Fruit fly (Drosophila melanogaster) whole organism, embryonic: ENCODE data around the gene CG1764.

Experiments
- B-H1 ChIP-seq: fragments of 200-800 bp; sonication (Bioruptor generic); IDR thresholded peaks from 3 replicates; pipeline ENCODE4 v1.3.6; 2022; ENCODE audit warnings: missing biosample characterization, missing genetic modification characterization
- CG10209 ChIP-seq: fragments of 200-800 bp; sonication (Bioruptor generic); optimal IDR thresholded peaks from 3 replicates; lab custom pipeline; 2017; ENCODE audit warnings: missing biosample characterization, mild to moderate bottlenecking, missing genetic modification characterization, missing genetic modification reagents
- CG10274 ChIP-seq: fragments of 200-800 bp; sonication (Bioruptor generic); optimal IDR thresholded peaks from 3 replicates; lab custom pipeline; 2017; ENCODE audit warnings: missing biosample characterization, mild to moderate bottlenecking, missing genetic modification characterization
- CG10431 ChIP-seq: fragments of 200-800 bp; sonication (Bioruptor generic); optimal IDR thresholded peaks from 3 replicates; lab custom pipeline; 2018; ENCODE audit warnings: missing biosample characterization, mild to moderate bottlenecking, missing genetic modification characterization
- CG10979 ChIP-seq: fragments of 200-800 bp; sonication (Bioruptor generic); optimal IDR thresholded peaks from 2 replicates; lab custom pipeline; 2018; ENCODE audit warnings: missing biosample characterization, mild to moderate bottlenecking, missing genetic modification characterization, moderate library complexity
- CG11247 ChIP-seq: fragments of 200-800 bp; sonication (Bioruptor generic); IDR thresholded peaks from 2 replicates; pipeline ENCODE4 v1.3.6; 2022; ENCODE audit warnings: missing biosample characterization, missing genetic modification characterization
- CG11560 ChIP-seq: fragments of 200-800 bp; sonication (Bioruptor generic); IDR thresholded peaks from 3 replicates; pipeline ENCODE4 v1.3.6; 2022; ENCODE audit warnings: missing biosample characterization, missing genetic modification characterization
- CG16779 ChIP-seq: fragments of 200-800 bp; sonication (Bioruptor generic); IDR thresholded peaks from 2 replicates; pipeline ENCODE4 v1.3.6; 2022; ENCODE audit warnings: missing biosample characterization, missing genetic modification characterization
- CG16813 ChIP-seq: fragments of 200-800 bp; sonication (Bioruptor generic); IDR thresholded peaks from 3 replicates; pipeline ENCODE4 v1.3.6; 2022; ENCODE audit warnings: missing biosample characterization, missing genetic modification characterization; ENCODE audit not compliant: partially characterized antibody
- CG18619 ChIP-seq: fragments of 200-800 bp; sonication (Bioruptor generic); optimal IDR thresholded peaks from 3 replicates; lab custom pipeline; 2017; ENCODE audit warnings: missing biosample characterization, mild to moderate bottlenecking, missing genetic modification characterization
- CG18764 ChIP-seq: fragments of 200-800 bp; sonication (Bioruptor generic); optimal IDR thresholded peaks from 3 replicates; lab custom pipeline; 2016; ENCODE audit warnings: missing biosample characterization, missing genetic modification characterization
- CG2116 ChIP-seq: fragments of 200-800 bp; sonication (Bioruptor generic); optimal IDR thresholded peaks from 3 replicates; lab custom pipeline; 2018; ENCODE audit warnings: missing biosample characterization, mild to moderate bottlenecking, missing genetic modification characterization
- CG2120 ChIP-seq: fragments of 200-800 bp; sonication (Bioruptor generic); optimal IDR thresholded peaks from 3 replicates; lab custom pipeline; 2016; ENCODE audit warnings: missing biosample characterization, missing genetic modification characterization
- CG2712 ChIP-seq: fragments of 200-800 bp; optimal IDR thresholded peaks from 3 replicates; lab custom pipeline; 2019; ENCODE audit warnings: missing biosample characterization, mild to moderate bottlenecking, missing genetic modification characterization, moderate library complexity
- CG30403 ChIP-seq: fragments of 200-800 bp; sonication (Bioruptor generic); optimal IDR thresholded peaks from 3 replicates; lab custom pipeline; 2016; ENCODE audit warnings: missing biosample characterization, missing genetic modification characterization
- CG4328 ChIP-seq: fragments of 200-800 bp; sonication (Bioruptor generic); optimal IDR thresholded peaks from 3 replicates; lab custom pipeline; 2017; ENCODE audit warnings: missing biosample characterization, missing genetic modification reagents, missing genetic modification characterization
- CG43689 ChIP-seq: fragments of 200-800 bp; sonication (Bioruptor generic); IDR thresholded peaks from 2 replicates; pipeline ENCODE4 v1.3.6; 2022; ENCODE audit warnings: missing biosample characterization, missing genetic modification characterization
- CG8281 ChIP-seq: fragments of 200-800 bp; sonication (Bioruptor generic); optimal IDR thresholded peaks from 2 replicates; lab custom pipeline; 2018; ENCODE audit warnings: missing biosample characterization, mild to moderate bottlenecking, missing genetic modification characterization, moderate library complexity
- CG8924 ChIP-seq: fragments of 200-800 bp; optimal IDR thresholded peaks from 3 replicates; lab custom pipeline; 2019; ENCODE audit warnings: missing biosample characterization, mild to moderate bottlenecking, missing genetic modification characterization, moderate library complexity
- CTCF ChIP-seq: fragments of 200-800 bp; sonication (Bioruptor generic); optimal IDR thresholded peaks from 2 replicates; lab custom pipeline; 2017; ENCODE audit warnings: missing biosample characterization, mild to moderate bottlenecking, missing genetic modification characterization, moderate library complexity
- Dip2 ChIP-seq: fragments of 200-800 bp; sonication (Bioruptor generic); IDR thresholded peaks from 2 replicates; pipeline ENCODE4 v1.3.6; 2022; ENCODE audit warnings: missing biosample characterization, missing genetic modification characterization
- Dll ChIP-seq: fragments of 200-800 bp; sonication (Bioruptor generic); IDR thresholded peaks from 4 replicates; pipeline ENCODE4 v1.3.6; 2022; ENCODE audit warnings: missing biosample characterization, missing genetic modification characterization; ENCODE audit not compliant: partially characterized antibody
- Eip74EF ChIP-seq, 2 experiments: fragments of 200-800 bp in 1 of 2; fragments of >200 bp in 1 of 2; sonication (Bioruptor generic) in 1 of 2; optimal IDR thresholded peaks; 2 replicates each; lab custom pipeline; 2017 to 2019; ENCODE audit warnings: missing biosample characterization in 2 of 2, missing genetic modification characterization in 2 of 2, mild to moderate bottlenecking in 1 of 2, moderate library complexity in 1 of 2
- Elba2 ChIP-seq: fragments of 200-800 bp; sonication (Bioruptor generic); optimal IDR thresholded peaks from 3 replicates; lab custom pipeline; 2016; ENCODE audit warnings: missing biosample characterization, missing genetic modification characterization
- GATAe ChIP-seq: fragments of 200-800 bp; sonication (Bioruptor generic); conservative IDR thresholded peaks from 2 replicates; pipeline ENCODE4 v1.3.6; 2022; ENCODE audit warnings: missing biosample characterization, missing genetic modification characterization
- Lim3 ChIP-seq: fragments of 200-800 bp; sonication (Bioruptor generic); IDR thresholded peaks from 2 replicates; pipeline ENCODE4 v1.3.6; 2022; ENCODE audit warnings: missing biosample characterization, missing genetic modification characterization
- Meics ChIP-seq: fragments of 200-800 bp; sonication (Bioruptor generic); optimal IDR thresholded peaks from 2 replicates; lab custom pipeline; 2017; ENCODE audit warnings: missing biosample characterization, mild to moderate bottlenecking, missing genetic modification characterization
- NC2β ChIP-seq: fragments of 200-800 bp; sonication (Bioruptor generic); optimal IDR thresholded peaks from 2 replicates; lab custom pipeline; 2016; ENCODE audit warnings: missing biosample characterization, missing genetic modification characterization
- Sox100B ChIP-seq: fragments of 200-800 bp; sonication (Bioruptor generic); optimal IDR thresholded peaks from 3 replicates; lab custom pipeline; 2018; ENCODE audit warnings: missing biosample characterization, mild to moderate bottlenecking, missing genetic modification characterization
- Sry-β ChIP-seq: fragments of 200-800 bp; sonication (Bioruptor generic); optimal IDR thresholded peaks from 2 replicates; lab custom pipeline; 2018; ENCODE audit warnings: missing biosample characterization, mild to moderate bottlenecking, missing genetic modification characterization, moderate library complexity
- Ssrp ChIP-seq: fragments of 200-800 bp; sonication (Bioruptor generic); optimal IDR thresholded peaks from 2 replicates; lab custom pipeline; 2018; ENCODE audit warnings: missing biosample characterization, mild to moderate bottlenecking, missing genetic modification characterization, moderate library complexity
- ara ChIP-seq: fragments of 200-800 bp; sonication (Bioruptor generic); IDR thresholded peaks from 2 replicates; pipeline ENCODE4 v1.3.6; 2022; ENCODE audit warnings: missing biosample characterization, missing genetic modification characterization
- bsh ChIP-seq, 2 experiments: fragments of 200-800 bp; sonication (Bioruptor generic); optimal IDR thresholded peaks; 2 replicates each; lab custom pipeline; 2017 to 2018; ENCODE audit warnings: mild to moderate bottlenecking in 2 of 2, missing biosample characterization in 2 of 2, missing genetic modification characterization in 2 of 2, moderate library complexity in 1 of 2
- chn ChIP-seq: fragments of 200-800 bp; sonication (Bioruptor generic); optimal IDR thresholded peaks from 2 replicates; lab custom pipeline; 2016; ENCODE audit warnings: missing biosample characterization, missing genetic modification characterization
- dmrt11E ChIP-seq: fragments of 200-800 bp; sonication (Bioruptor generic); optimal IDR thresholded peaks from 3 replicates; lab custom pipeline; 2018; ENCODE audit warnings: missing biosample characterization, mild to moderate bottlenecking, missing genetic modification characterization, moderate library complexity
- esg ChIP-seq: fragments of 200-800 bp; sonication (Bioruptor generic); conservative IDR thresholded peaks from 2 replicates; pipeline ENCODE4 v1.3.6; 2022; ENCODE audit warnings: missing biosample characterization, missing genetic modification characterization
- eve ChIP-seq, 2 experiments: fragments of >200 bp; optimal IDR thresholded peaks; 2 replicates each; lab custom pipeline; 2017; ENCODE audit warnings: missing biosample characterization in 2 of 2, missing genetic modification characterization in 2 of 2
- gfzf ChIP-seq: fragments of 200-800 bp; sonication (Bioruptor generic); optimal IDR thresholded peaks from 2 replicates; lab custom pipeline; 2016; ENCODE audit warnings: missing biosample characterization, mild to moderate bottlenecking, missing genetic modification characterization, moderate library complexity
- kni ChIP-seq: fragments of 200-800 bp; sonication (Bioruptor generic); optimal IDR thresholded peaks from 3 replicates; lab custom pipeline; 2017; ENCODE audit warnings: mild to moderate bottlenecking, missing biosample characterization, missing genetic modification reagents, missing genetic modification characterization
- nerfin-2 ChIP-seq: fragments of 200-800 bp; sonication (Bioruptor generic); IDR thresholded peaks from 2 replicates; pipeline ENCODE4 v1.3.6; 2022; ENCODE audit warnings: missing biosample characterization, missing genetic modification characterization; ENCODE audit not compliant: partially characterized antibody
- oc ChIP-seq: fragments of 200-800 bp; sonication (Bioruptor generic); optimal IDR thresholded peaks from 2 replicates; lab custom pipeline; 2018; ENCODE audit warnings: missing biosample characterization, mild to moderate bottlenecking, missing genetic modification characterization, moderate library complexity
- otp ChIP-seq: fragments of 200-800 bp; sonication (Bioruptor generic); IDR thresholded peaks from 3 replicates; pipeline ENCODE4, ENCODE4 v1.3.6; 2022; ENCODE audit warnings: missing biosample characterization, missing genetic modification characterization
- pan ChIP-seq, 4 experiments: fragments of >200 bp in 3 of 4; fragments of 200-800 bp in 1 of 4; sonication (Bioruptor generic) in 1 of 4; optimal IDR thresholded peaks in 3 of 4; IDR thresholded peaks in 1 of 4; 2 replicates each; pipeline versions ENCODE4 v1.3.6 to Lab custom; 2017 to 2022; ENCODE audit warnings: missing biosample characterization in 2 of 4, missing genetic modification characterization in 2 of 4, mixed read lengths in 1 of 4
- pzg ChIP-seq: fragments of 200-800 bp; sonication (Bioruptor generic); optimal IDR thresholded peaks from 3 replicates; lab custom pipeline; 2018; ENCODE audit warnings: missing biosample characterization, mild to moderate bottlenecking, missing genetic modification characterization, moderate library complexity
- run ChIP-seq: fragments of 200-800 bp; sonication (Bioruptor generic); optimal IDR thresholded peaks from 3 replicates; lab custom pipeline; 2018; ENCODE audit warnings: missing biosample characterization, mild to moderate bottlenecking, missing genetic modification characterization
- shn ChIP-seq: fragments of 200-800 bp; sonication (Bioruptor generic); optimal IDR thresholded peaks from 3 replicates; lab custom pipeline; 2016; ENCODE audit warnings: missing biosample characterization, missing genetic modification characterization
- slbo ChIP-seq: fragments of 200-800 bp; sonication (Bioruptor generic); IDR thresholded peaks from 2 replicates; pipeline ENCODE4 v1.3.6; 2022; ENCODE audit warnings: missing biosample characterization, missing genetic modification characterization
- sna ChIP-seq: fragments of 200-800 bp; sonication (Bioruptor generic); IDR thresholded peaks from 2 replicates; pipeline ENCODE4 v1.3.6; 2022; ENCODE audit warnings: missing biosample characterization, missing genetic modification characterization; ENCODE audit not compliant: partially characterized antibody
- sob ChIP-seq: fragments of 200-800 bp; sonication (Bioruptor generic); IDR thresholded peaks from 2 replicates; pipeline ENCODE4 v1.3.6; 2022; ENCODE audit warnings: missing biosample characterization, missing genetic modification characterization
- tin ChIP-seq: fragments of 200-800 bp; sonication (Bioruptor generic); optimal IDR thresholded peaks from 3 replicates; lab custom pipeline; 2016; ENCODE audit warnings: missing biosample characterization, missing genetic modification characterization
- yki ChIP-seq: fragments of >200 bp; optimal IDR thresholded peaks from 3 replicates; lab custom pipeline; 2018

CG1764 gene

dm6 chrX:13307189-13307588 is 5.0 kb upstream of the CG1764 start (continued):
- peak; percentile 16 for TF ChIP-seq dmrt11E (tag; lab: Kevin White, UChicago)
- TF ChIP-seq CG11247 (GFP tag; lab: Robert Waterston, UW), result no peak
- TF ChIP-seq esg (GFP tag; lab: Robert Waterston, UW), result peak; percentile 27; the same call in 1 of the 2 replicates
- TF ChIP-seq CG16779 (GFP tag; lab: Robert Waterston, UW), result no peak
- TF ChIP-seq Lim3 (GFP tag; lab: Robert Waterston, UW), result no peak
- no peak for TF ChIP-seq CG8281
- no peak for TF ChIP-seq oc (tag; lab: Kevin White, UChicago)
- TF ChIP-seq eve (GFP tag; optimal IDR thresholded peaks at IDR 0.05; lab: Kevin White, UChicago), result no peak
- TF ChIP-seq CG11560 (tag; lab: Robert Waterston, UW), result no peak
- no peak for TF ChIP-seq CG10431 (GFP tag; lab: Kevin White, UChicago)
- TF ChIP-seq CG2120 (GFP tag; lab: Kevin White, UChicago), result peak; percentile 44
- TF ChIP-seq CG16813 (GFP tag; lab: Robert Waterston, UW), result no peak
- TF ChIP-seq Ssrp (tag; lab: Kevin White, UChicago), result peak; percentile 55
- TF ChIP-seq Dll (GFP tag; lab: Robert Waterston, UW), result no peak
- no peak for TF ChIP-seq shn
- TF ChIP-seq sna, result no peak
- TF ChIP-seq nerfin-2 (GFP tag; lab: Robert Waterston, UW), result no peak
- no peak for TF ChIP-seq kni (GFP tag; lab: Kevin White, UChicago)
- TF ChIP-seq slbo (GFP tag; lab: Robert Waterston, UW), result peak; percentile 24; the same call in 1 of the 2 replicates
- TF ChIP-seq B-H1 (GFP tag; lab: Robert Waterston, UW), result no peak
- TF ChIP-seq run (tag; lab: Kevin White, UChicago), result no peak
- no peak for TF ChIP-seq otp (GFP tag; lab: Robert Waterston, UW)
- TF ChIP-seq chn, result no peak
- no peak for TF ChIP-seq Elba2 (GFP tag; lab: Kevin White, UChicago)
- TF ChIP-seq CG10274 (GFP tag; lab: Kevin White, UChicago), result no peak
- TF ChIP-seq CG2116 (GFP tag; lab: Kevin White, UChicago), result no peak
- no peak for TF ChIP-seq NC2β (GFP tag; lab: Kevin White, UChicago)
- TF ChIP-seq pzg (GFP tag; lab: Kevin White, UChicago), result no peak
- no peak for TF ChIP-seq CG18764 (GFP tag; lab: Kevin White, UChicago)
- TF ChIP-seq CG4328, result no peak
- no peak for TF ChIP-seq yki (lab: Kevin White, UChicago)
- TF ChIP-seq tin, result no peak
- TF ChIP-seq ara (GFP tag; lab: Robert Waterston, UW), result no peak
- no peak for TF ChIP-seq sob
- peak; percentile 43 for TF ChIP-seq CG18619
- TF ChIP-seq Meics (GFP tag; lab: Kevin White, UChicago), result peak; percentile 38
- TF ChIP-seq Sox100B (GFP tag; lab: Kevin White, UChicago), result peak; percentile 31
- TF ChIP-seq CG10209, result peak; percentile 20
- TF ChIP-seq CG43689 (GFP tag; lab: Robert Waterston, UW), result no peak
- no peak for TF ChIP-seq CTCF
- peak; percentile 43 for TF ChIP-seq CG30403 (GFP tag; lab: Kevin White, UChicago)
- no peak for TF ChIP-seq Sry-β
- no peak for TF ChIP-seq gfzf (GFP tag; lab: Kevin White, UChicago)
- no peak for TF ChIP-seq Eip74EF (GFP tag; optimal IDR thresholded peaks at IDR 0.05; lab: Kevin White, UChicago)
- TF ChIP-seq Dip2 (GFP tag; lab: Robert Waterston, UW), result no peak
- TF ChIP-seq GATAe (GFP tag; lab: Robert Waterston, UW), result no peak
- TF ChIP-seq CG8924, result peak; percentile 29
- TF ChIP-seq CG2712 (tag; lab: Kevin White, UChicago), result peak; percentile 21
- no peak for TF ChIP-seq pan (optimal IDR thresholded peaks at IDR 0.05; lab: Kevin White, UChicago)
- TF ChIP-seq pan (GFP tag; optimal IDR thresholded peaks at IDR 0.05 in 1 of 2, IDR thresholded peaks at IDR 0.05 in 1 of 2), result no peak
- TF ChIP-seq bsh (GFP tag; optimal IDR thresholded peaks at IDR 0.05; lab: Kevin White, UChicago), result peak in 1 of 2 experiments; percentile 12
- peak; percentile 12 for TF ChIP-seq CG10979 (tag; lab: Kevin White, UChicago)
